Worm (Caenorhabditis elegans): ENCODE data around the gene sul-3.

DNA sequence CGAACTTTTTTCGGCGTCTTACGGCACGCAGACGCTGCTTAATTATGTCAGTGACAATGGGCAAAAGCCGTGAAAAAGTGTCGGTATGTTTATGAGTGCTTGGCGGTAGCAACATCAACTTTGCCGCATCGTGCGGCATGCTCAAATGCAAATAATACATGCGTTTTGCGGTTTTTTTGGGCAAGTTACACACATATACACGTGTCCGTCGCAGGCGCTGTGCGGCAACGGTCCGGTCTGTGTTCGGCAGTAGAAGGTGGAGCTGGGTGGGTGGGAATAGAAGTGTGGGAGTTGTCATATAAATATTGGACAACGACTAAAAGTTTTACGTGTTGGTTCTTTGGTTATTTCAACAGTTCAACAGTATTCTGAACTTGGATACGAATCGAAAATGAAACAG lies 8.2 kb upstream of the sul-3 start, which contains the start of gene idpp-11:
- TF ChIP-seq unc-62 (GFP tag; optimal IDR thresholded peaks at IDR 0.05) (no peak), nhr-237 (tag; optimal IDR thresholded peaks at IDR 0.05) (no peak), zag-1 (tag; optimal IDR thresholded peaks at IDR 0.05) (no peak), elt-3 (tag; optimal IDR thresholded peaks at IDR 0.05) (no peak), egl-27 (tag; optimal IDR thresholded peaks at IDR 0.05) (no peak), hmg-11 (tag; optimal IDR thresholded peaks at IDR 0.05) (no peak), aly-2 (tag; optimal IDR thresholded peaks at IDR 0.05) (no peak), nhr-25 (tag; optimal IDR thresholded peaks at IDR 0.05) (no peak)

Measured in whole organism, L3 larva.